Fruit fly (Drosophila melanogaster): Measurements from ENCODE around the gene CG15478.

DNA sequence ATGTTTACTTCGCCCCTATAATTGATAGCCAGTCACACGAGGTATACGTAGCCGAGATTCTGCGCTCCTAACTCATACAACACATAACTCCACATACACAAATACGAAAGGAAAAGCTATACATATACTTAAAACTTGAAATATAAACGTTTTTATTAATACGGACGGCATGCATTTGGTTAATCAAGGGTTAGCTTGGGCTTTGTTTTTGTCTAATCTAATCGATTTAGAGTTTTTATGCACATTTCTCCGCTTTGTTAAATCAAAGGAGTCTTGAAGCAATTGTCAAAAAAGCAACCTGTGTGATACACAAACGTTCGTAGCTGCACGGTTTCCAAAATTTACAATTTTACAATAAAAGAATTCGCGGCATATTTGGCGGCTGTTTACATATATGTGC, 18.9 kb upstream of the CG15478 start, which contains the start of gene Tom40:
- TF ChIP-seq Ets21C (GFP tag; optimal IDR thresholded peaks at IDR 0.05) (no peak), Gug (GFP tag; IDR thresholded peaks at IDR 0.05) (no peak), pdm3 (GFP tag; optimal IDR thresholded peaks at IDR 0.05) (no peak), CG6808 (GFP tag; optimal IDR thresholded peaks at IDR 0.05) (no peak), CG8319 (GFP tag; optimal IDR thresholded peaks at IDR 0.05) (no peak), salr (GFP tag; optimal IDR thresholded peaks at IDR 0.05) (no peak), CG8632 (GFP tag; optimal IDR thresholded peaks at IDR 0.05) (no peak), net (GFP tag; optimal IDR thresholded peaks at IDR 0.05) (no peak), CG6163 (GFP tag; IDR thresholded peaks at IDR 0.05) (no peak), esn (GFP tag; optimal IDR thresholded peaks at IDR 0.05) (no peak), CG9139 (GFP tag; optimal IDR thresholded peaks at IDR 0.05) (no peak), Eip93F (GFP tag; optimal IDR thresholded peaks at IDR 0.05) (no peak), fd59A (GFP tag; optimal IDR thresholded peaks at IDR 0.05) (no peak)

Measured in whole organism, prepupa.